Fruit fly (Drosophila melanogaster): ENCODE data around the gene CG6813.

CG6813 gene

DNA sequence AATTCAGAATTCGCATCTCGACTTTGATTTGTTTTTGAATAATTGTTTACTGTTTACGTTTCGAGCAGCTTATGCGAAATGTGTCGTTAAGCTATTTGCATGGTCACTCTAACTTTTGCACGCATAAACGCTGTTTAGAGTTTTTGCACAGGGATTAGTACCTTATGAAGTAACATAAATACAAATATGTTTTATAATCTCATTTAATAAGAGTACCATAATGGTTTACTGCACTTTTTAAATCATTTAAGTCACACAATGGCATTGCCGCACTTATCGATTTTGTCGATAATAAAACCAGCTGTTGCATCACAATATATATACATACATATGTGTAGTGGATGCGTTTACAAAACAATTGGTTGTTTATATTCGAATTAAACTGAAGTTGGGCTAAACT is at the start of gene CG6813, which contains the start of gene CG18764:
CG6813 (minus strand) TSS at position 68 of the 400 bp plus-strand sequence.
CG18764 (plus strand) TSS at position 319 of the 400 bp plus-strand sequence.
- peak; percentile 52 for TF ChIP-seq bab1 (GFP tag; optimal IDR thresholded peaks at IDR 0.05)
- peak in 1 of 2 experiments; percentile 45 for TF ChIP-seq cnc (optimal IDR thresholded peaks at IDR 0.05)
- TF ChIP-seq CG5204 (GFP tag; optimal IDR thresholded peaks at IDR 0.05), result no peak
- TF ChIP-seq tj (GFP tag; optimal IDR thresholded peaks at IDR 0.05), result peak; percentile 2
- no peak for TF ChIP-seq kay (GFP tag; ENCODE audit: borderline replicate concordance)
- no peak for TF ChIP-seq CG12768 (GFP tag; optimal IDR thresholded peaks at IDR 0.05)
- no peak for TF ChIP-seq Crg-1 (GFP tag; optimal IDR thresholded peaks at IDR 0.05)
- TF ChIP-seq CG11617 (GFP tag; optimal IDR thresholded peaks at IDR 0.05), result peak; percentile 8
- peak; percentile 31 for TF ChIP-seq Mnt (GFP tag; optimal IDR thresholded peaks at IDR 0.05)
- no peak for TF ChIP-seq CG7101 (tag; optimal IDR thresholded peaks at IDR 0.05)
- peak; percentile 74 for TF ChIP-seq CG14711 (tag; optimal IDR thresholded peaks at IDR 0.05)

dm6 chr3R:11673955-11674663 is 47.7 kb upstream of the CG6813 start, which contains the start of gene CG14715:
Gene CG14715 (plus strand): TSS chr3R:11674221.
- TF ChIP-seq pad (GFP tag; optimal IDR thresholded peaks at IDR 0.05), result no peak
- peak; percentile 1 for TF ChIP-seq ovo (GFP tag; optimal IDR thresholded peaks at IDR 0.05)
- peak; percentile 9 for TF ChIP-seq CG7045 (GFP tag; optimal IDR thresholded peaks at IDR 0.05)
- peak; percentile 39 for TF ChIP-seq Mnt (GFP tag; optimal IDR thresholded peaks at IDR 0.05)
- peak; percentile 61 for TF ChIP-seq toe (GFP tag; optimal IDR thresholded peaks at IDR 0.05)
- TF ChIP-seq bab1 (GFP tag; optimal IDR thresholded peaks at IDR 0.05), result peak; percentile 79
- no peak for TF ChIP-seq CG5204 (GFP tag; optimal IDR thresholded peaks at IDR 0.05)
- no peak for TF ChIP-seq cnc (optimal IDR thresholded peaks at IDR 0.05)
- TF ChIP-seq CG11617 (GFP tag; optimal IDR thresholded peaks at IDR 0.05), result peak; percentile 9
- no peak for TF ChIP-seq cic (GFP tag; optimal IDR thresholded peaks at IDR 0.05)
- peak; percentile 9 for TF ChIP-seq tj (GFP tag; optimal IDR thresholded peaks at IDR 0.05)
- peak; percentile 51 for TF ChIP-seq CG14711 (tag; optimal IDR thresholded peaks at IDR 0.05)
- peak; percentile 60 for TF ChIP-seq CG7101 (tag; optimal IDR thresholded peaks at IDR 0.05)
- TF ChIP-seq Hr96 (GFP tag; optimal IDR thresholded peaks at IDR 0.05), result peak; percentile 37
- TF ChIP-seq CG33017 (tag; optimal IDR thresholded peaks at IDR 0.05), result no peak
- TF ChIP-seq Clk (GFP tag; optimal IDR thresholded peaks at IDR 0.05), result no peak
- TF ChIP-seq CG12768 (GFP tag; optimal IDR thresholded peaks at IDR 0.05), result no peak
- no peak for TF ChIP-seq kay (GFP tag; ENCODE audit: borderline replicate concordance)
- TF ChIP-seq CG1620 (GFP tag; optimal IDR thresholded peaks at IDR 0.05), result peak; percentile 52

- no peak for TF ChIP-seq CG33017 (tag; optimal IDR thresholded peaks at IDR 0.05)
- TF ChIP-seq Crg-1 (GFP tag; optimal IDR thresholded peaks at IDR 0.05), result no peak
- no peak for TF ChIP-seq toe (GFP tag; optimal IDR thresholded peaks at IDR 0.05)
- TF ChIP-seq CG1620 (GFP tag; optimal IDR thresholded peaks at IDR 0.05), result no peak
- TF ChIP-seq CG14711 (tag; optimal IDR thresholded peaks at IDR 0.05), result no peak
- TF ChIP-seq tj (GFP tag; optimal IDR thresholded peaks at IDR 0.05), result no peak
- no peak for TF ChIP-seq CG5204 (GFP tag; optimal IDR thresholded peaks at IDR 0.05)
- TF ChIP-seq CG12768 (GFP tag; optimal IDR thresholded peaks at IDR 0.05), result no peak
- no peak for TF ChIP-seq Hr96 (GFP tag; optimal IDR thresholded peaks at IDR 0.05)
- no peak for TF ChIP-seq Clk (GFP tag; optimal IDR thresholded peaks at IDR 0.05)
- no peak for TF ChIP-seq cnc (optimal IDR thresholded peaks at IDR 0.05)
- no peak for TF ChIP-seq Mnt (GFP tag; optimal IDR thresholded peaks at IDR 0.05)
- TF ChIP-seq CG7045 (GFP tag; optimal IDR thresholded peaks at IDR 0.05), result no peak
Observed at dm6 chr3R:11671784-11672183, 45.3 kb upstream of the CG6813 start.

- TF ChIP-seq kay (GFP tag; ENCODE audit: borderline replicate concordance) (no peak), Crg-1 (GFP tag; optimal IDR thresholded peaks at IDR 0.05) (no peak), CG5204 (GFP tag; optimal IDR thresholded peaks at IDR 0.05) (no peak)
Observed at dm6 chr3R:11670888-11671287, 44.5 kb upstream of the CG6813 start.

DNA sequence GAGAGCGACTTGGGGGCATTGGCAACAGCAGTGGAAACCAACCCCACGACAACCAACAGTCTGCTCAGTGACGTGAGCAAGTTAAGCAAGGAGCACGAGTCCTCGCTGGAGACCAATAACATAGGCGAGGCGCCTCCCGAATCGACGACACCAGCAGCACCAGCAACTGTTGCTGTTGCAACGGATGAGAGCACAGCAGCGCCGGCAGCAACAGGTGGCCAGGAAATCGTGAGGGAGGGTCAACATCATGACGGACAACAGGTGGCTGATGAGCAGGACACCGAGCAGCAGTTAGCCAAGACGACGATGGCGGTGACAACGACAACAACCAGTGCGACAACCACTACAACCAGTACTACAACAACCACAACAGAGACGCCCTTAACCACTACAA is 43.5 kb upstream of the CG6813 start:
- TF ChIP-seq tj (GFP tag; optimal IDR thresholded peaks at IDR 0.05), result no peak
- TF ChIP-seq CG5204 (GFP tag; optimal IDR thresholded peaks at IDR 0.05), result no peak
- TF ChIP-seq cic (GFP tag; optimal IDR thresholded peaks at IDR 0.05), result no peak
- TF ChIP-seq CG14711 (tag; optimal IDR thresholded peaks at IDR 0.05), result no peak
- TF ChIP-seq Clk (GFP tag; optimal IDR thresholded peaks at IDR 0.05), result no peak
- no peak for TF ChIP-seq CG7101 (tag; optimal IDR thresholded peaks at IDR 0.05)
- TF ChIP-seq cnc (optimal IDR thresholded peaks at IDR 0.05), result no peak
- TF ChIP-seq Hr96 (GFP tag; optimal IDR thresholded peaks at IDR 0.05), result no peak
- no peak for TF ChIP-seq pad (GFP tag; optimal IDR thresholded peaks at IDR 0.05)
- TF ChIP-seq kay (GFP tag; ENCODE audit: borderline replicate concordance), result no peak
- no peak for TF ChIP-seq CG33017 (tag; optimal IDR thresholded peaks at IDR 0.05)
- TF ChIP-seq CG7045 (GFP tag; optimal IDR thresholded peaks at IDR 0.05), result no peak
- TF ChIP-seq CG1620 (GFP tag; optimal IDR thresholded peaks at IDR 0.05), result no peak
- no peak for TF ChIP-seq ovo (GFP tag; optimal IDR thresholded peaks at IDR 0.05)
- no peak for TF ChIP-seq Crg-1 (GFP tag; optimal IDR thresholded peaks at IDR 0.05)
- TF ChIP-seq Mnt (GFP tag; optimal IDR thresholded peaks at IDR 0.05), result no peak
- no peak for TF ChIP-seq CG11617 (GFP tag; optimal IDR thresholded peaks at IDR 0.05)
- no peak for TF ChIP-seq bab1 (GFP tag; optimal IDR thresholded peaks at IDR 0.05)

All from whole organism, adult.